Fruit fly (Drosophila melanogaster) whole organism, adult: ENCODE measurements around the gene Root.

Experiments
- CG14711 ChIP-seq: fragments of 200-800 bp; sonication (Bioruptor generic); optimal IDR thresholded peaks from 2 replicates; lab custom pipeline; 2018; ENCODE audit warnings: missing biosample characterization, mild to moderate bottlenecking, missing genetic modification characterization, moderate library complexity
- Clk ChIP-seq: fragments of 200-800 bp; sonication (Bioruptor generic); optimal IDR thresholded peaks from 2 replicates; lab custom pipeline; 2017; ENCODE audit warnings: missing biosample characterization, missing genetic modification characterization
- tj ChIP-seq: fragments of 200-800 bp; sonication (Bioruptor generic); optimal IDR thresholded peaks from 3 replicates; lab custom pipeline; 2017; ENCODE audit warnings: missing biosample characterization, mild to moderate bottlenecking, missing genetic modification characterization, moderate library complexity

DNA sequence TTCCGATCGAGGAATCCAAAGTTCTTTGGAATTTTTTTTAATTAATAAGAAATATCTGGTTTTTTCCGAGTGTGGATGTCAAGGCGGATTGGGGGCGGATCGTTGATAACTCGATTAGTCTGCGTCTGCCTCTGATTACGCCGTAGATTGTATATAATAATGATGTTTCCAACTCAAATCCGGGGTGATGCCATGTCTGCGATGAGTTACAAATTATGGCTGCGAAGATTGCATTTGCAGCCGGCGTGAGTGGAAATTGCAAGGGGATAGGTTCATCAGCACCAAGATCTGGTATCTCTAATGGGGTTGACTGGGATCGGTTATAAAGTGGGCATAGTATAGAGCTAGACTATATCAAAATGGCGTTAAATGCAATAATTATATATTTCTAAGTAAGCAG, 9.3 kb downstream of the Root start:
- TF ChIP-seq tj (GFP tag; lab: Kevin White, UChicago) (no peak), Clk (GFP tag; lab: Kevin White, UChicago) (no peak), CG14711 (tag; lab: Kevin White, UChicago) (no peak)
